Fruit fly (Drosophila melanogaster) whole organism, embryonic: ENCODE data around the gene CG15814.

Source experiments
- Adf1 ChIP-seq: fragments of 200-800 bp; sonication (Bioruptor generic); IDR thresholded peaks from 2 replicates; pipeline ENCODE4 v1.3.6; 2022; ENCODE audit warnings: missing biosample characterization, missing genetic modification characterization
- CG10462 ChIP-seq: fragments of 200-800 bp; sonication (Bioruptor generic); optimal IDR thresholded peaks from 2 replicates; lab custom pipeline; 2016; ENCODE audit warnings: missing biosample characterization, missing genetic modification characterization
- CG10543 ChIP-seq: fragments of 200-800 bp; sonication (Bioruptor generic); optimal IDR thresholded peaks from 3 replicates; lab custom pipeline; 2017; ENCODE audit warnings: missing biosample characterization, mild to moderate bottlenecking, missing genetic modification characterization, moderate library complexity
- CG11398 ChIP-seq: fragments of 200-800 bp; sonication (Bioruptor generic); optimal IDR thresholded peaks from 2 replicates; lab custom pipeline; 2016; ENCODE audit warnings: missing biosample characterization, missing genetic modification characterization
- CG13296 ChIP-seq: fragments of 200-800 bp; sonication (Bioruptor generic); optimal IDR thresholded peaks from 3 replicates; lab custom pipeline; 2018; ENCODE audit warnings: missing biosample characterization, mild to moderate bottlenecking, missing genetic modification characterization
- CG15514 ChIP-seq: fragments of 200-800 bp; sonication (Bioruptor generic); optimal IDR thresholded peaks from 3 replicates; lab custom pipeline; 2017; ENCODE audit warnings: missing biosample characterization, missing genetic modification characterization, mild to moderate bottlenecking, moderate library complexity, missing genetic modification reagents
- CG1602 ChIP-seq: fragments of 200-800 bp; sonication (Bioruptor generic); optimal IDR thresholded peaks from 3 replicates; lab custom pipeline; 2016; ENCODE audit warnings: missing biosample characterization, missing genetic modification characterization
- CG1603 ChIP-seq: fragments of 200-800 bp; sonication (Bioruptor generic); optimal IDR thresholded peaks from 2 replicates; lab custom pipeline; 2019; ENCODE audit warnings: missing biosample characterization, mild to moderate bottlenecking, missing genetic modification characterization, moderate library complexity
- CG17328 ChIP-seq: fragments of 200-800 bp; sonication (Bioruptor generic); IDR thresholded peaks from 2 replicates; pipeline ENCODE4 v1.3.6; 2022; ENCODE audit warnings: missing biosample characterization, missing genetic modification characterization
- CG2199 ChIP-seq: fragments of 200-800 bp; sonication (Bioruptor generic); IDR thresholded peaks from 3 replicates; pipeline ENCODE4 v1.3.6; 2022; ENCODE audit warnings: missing biosample characterization, missing genetic modification characterization
- CG30403 ChIP-seq: fragments of 200-800 bp; sonication (Bioruptor generic); optimal IDR thresholded peaks from 3 replicates; lab custom pipeline; 2016; ENCODE audit warnings: missing biosample characterization, missing genetic modification characterization
- CG3163 ChIP-seq: fragments of 200-800 bp; sonication (Bioruptor generic); optimal IDR thresholded peaks from 3 replicates; lab custom pipeline; 2016; ENCODE audit warnings: missing biosample characterization, missing genetic modification characterization
- CG3281 ChIP-seq: fragments of 200-800 bp; sonication (Bioruptor generic); optimal IDR thresholded peaks from 3 replicates; lab custom pipeline; 2017; ENCODE audit warnings: missing biosample characterization, mild to moderate bottlenecking, missing genetic modification characterization
- CG3995 ChIP-seq: fragments of 200-800 bp; sonication (Bioruptor generic); optimal IDR thresholded peaks from 3 replicates; lab custom pipeline; 2016; ENCODE audit warnings: missing biosample characterization, missing genetic modification characterization
- CG4707 ChIP-seq: fragments of 200-800 bp; sonication (Bioruptor generic); optimal IDR thresholded peaks from 2 replicates; lab custom pipeline; 2018; ENCODE audit warnings: missing biosample characterization, mild to moderate bottlenecking, missing genetic modification characterization, moderate library complexity
- CG6175 ChIP-seq: fragments of 200-800 bp; sonication (Bioruptor generic); IDR thresholded peaks from 3 replicates; pipeline ENCODE4 v1.3.6; 2022; ENCODE audit warnings: missing biosample characterization, missing genetic modification characterization
- CG6854 ChIP-seq: fragments of 200-800 bp; sonication (Bioruptor generic); optimal IDR thresholded peaks from 3 replicates; lab custom pipeline; 2017; ENCODE audit warnings: missing biosample characterization, mild to moderate bottlenecking, missing genetic modification characterization
- Dbx ChIP-seq: fragments of 200-800 bp; sonication (Bioruptor generic); IDR thresholded peaks from 3 replicates; pipeline ENCODE4 v1.3.6; 2022; ENCODE audit warnings: missing biosample characterization, missing genetic modification characterization
- E2f1 ChIP-seq: fragments of 200-800 bp; sonication (Bioruptor generic); IDR thresholded peaks from 2 replicates; pipeline ENCODE4 v1.3.6; 2022; ENCODE audit warnings: missing biosample characterization, missing genetic modification characterization
- E2f2 ChIP-seq: fragments of 200-800 bp; sonication (Bioruptor generic); IDR thresholded peaks from 2 replicates; pipeline ENCODE4 v1.3.6; 2022; ENCODE audit warnings: missing biosample characterization, missing genetic modification characterization
- Fer1 ChIP-seq: fragments of 200-800 bp; sonication (Bioruptor generic); optimal IDR thresholded peaks from 2 replicates; lab custom pipeline; 2017; ENCODE audit warnings: missing biosample characterization, mild to moderate bottlenecking, missing genetic modification characterization
- HLH4C ChIP-seq: fragments of 200-800 bp; sonication (Bioruptor generic); IDR thresholded peaks from 3 replicates; pipeline ENCODE4 v1.3.6; 2022; ENCODE audit warnings: missing biosample characterization, missing genetic modification characterization; ENCODE audit not compliant: partially characterized antibody
- Hmr ChIP-seq: fragments of 200-800 bp; sonication (Bioruptor generic); optimal IDR thresholded peaks from 3 replicates; lab custom pipeline; 2017; ENCODE audit warnings: mild to moderate bottlenecking, missing biosample characterization, missing genetic modification reagents, missing genetic modification characterization
- Med ChIP-seq: fragments of 200-800 bp; sonication (Bioruptor generic); peaks from one replicate; lab custom pipeline; 2016; ENCODE audit warnings: missing biosample characterization, missing genetic modification characterization, mild to moderate bottlenecking, inconsistent platforms, moderate library complexity
- PHDP ChIP-seq: fragments of 200-800 bp; sonication (Bioruptor generic); optimal IDR thresholded peaks from 3 replicates; lab custom pipeline; 2018; ENCODE audit warnings: missing biosample characterization, mild to moderate bottlenecking, missing genetic modification characterization, moderate library complexity
- Rx ChIP-seq: fragments of 200-800 bp; sonication (Bioruptor generic); IDR thresholded peaks from 2 replicates; pipeline ENCODE4 v1.3.6; 2022; ENCODE audit warnings: missing biosample characterization, missing genetic modification characterization
- Sox102F ChIP-seq: fragments of 200-800 bp; sonication (Bioruptor generic); optimal IDR thresholded peaks from 2 replicates; lab custom pipeline; 2018; ENCODE audit warnings: missing biosample characterization, mild to moderate bottlenecking, missing genetic modification characterization, moderate library complexity
- Spps ChIP-seq: fragments of 200-800 bp; sonication (Bioruptor generic); optimal IDR thresholded peaks from 2 replicates; lab custom pipeline; 2018; ENCODE audit warnings: missing biosample characterization, mild to moderate bottlenecking, missing genetic modification characterization
- Xbp1 ChIP-seq: fragments of 200-800 bp; sonication (Bioruptor generic); optimal IDR thresholded peaks from 3 replicates; lab custom pipeline; 2016; ENCODE audit warnings: missing biosample characterization, mild to moderate bottlenecking, missing genetic modification characterization
- ato ChIP-seq: fragments of 200-800 bp; sonication (Bioruptor generic); IDR thresholded peaks from 2 replicates; pipeline ENCODE4 v1.3.6; 2022; ENCODE audit warnings: missing biosample characterization, missing genetic modification characterization; ENCODE audit not compliant: partially characterized antibody
- az2 ChIP-seq: fragments of 200-800 bp; sonication (Bioruptor generic); optimal IDR thresholded peaks from 3 replicates; lab custom pipeline; 2016; ENCODE audit warnings: missing biosample characterization, missing genetic modification characterization
- chinmo ChIP-seq: fragments of 200-800 bp; sonication (Bioruptor generic); IDR thresholded peaks from 4 replicates; pipeline ENCODE4 v1.3.6; 2022; ENCODE audit warnings: missing biosample characterization, missing genetic modification characterization; ENCODE audit not compliant: partially characterized antibody
- crc ChIP-seq: fragments of 200-800 bp; sonication (Bioruptor generic); optimal IDR thresholded peaks from 2 replicates; lab custom pipeline; 2016; ENCODE audit warnings: missing biosample characterization, missing genetic modification characterization
- crol ChIP-seq: fragments of 200-800 bp; sonication (Bioruptor generic); IDR thresholded peaks from 2 replicates; pipeline ENCODE4 v1.3.6; 2022; ENCODE audit warnings: missing biosample characterization, missing genetic modification characterization
- dmrt99B ChIP-seq: fragments of 200-800 bp; sonication (Bioruptor generic); optimal IDR thresholded peaks from 2 replicates; lab custom pipeline; 2018; ENCODE audit warnings: missing biosample characterization, mild to moderate bottlenecking, missing genetic modification characterization, moderate library complexity
- dysf ChIP-seq: fragments of 200-800 bp; sonication (Bioruptor generic); IDR thresholded peaks from 3 replicates; pipeline ENCODE4 v1.3.6; 2022; ENCODE audit warnings: missing biosample characterization, missing genetic modification characterization
- grau ChIP-seq: fragments of 200-800 bp; optimal IDR thresholded peaks from 3 replicates; lab custom pipeline; 2019; ENCODE audit warnings: missing biosample characterization, mild to moderate bottlenecking, missing genetic modification characterization, moderate library complexity
- kni ChIP-seq: fragments of 200-800 bp; sonication (Bioruptor generic); optimal IDR thresholded peaks from 3 replicates; lab custom pipeline; 2017; ENCODE audit warnings: mild to moderate bottlenecking, missing biosample characterization, missing genetic modification reagents, missing genetic modification characterization
- nerfin-1 ChIP-seq: fragments of 200-800 bp; sonication (Bioruptor generic); optimal IDR thresholded peaks from 3 replicates; lab custom pipeline; 2019; ENCODE audit warnings: missing biosample characterization, mild to moderate bottlenecking, missing genetic modification characterization, moderate library complexity
- psq ChIP-seq: fragments of 200-800 bp; sonication (Bioruptor generic); optimal IDR thresholded peaks from 2 replicates; lab custom pipeline; 2017; ENCODE audit warnings: missing biosample characterization, missing genetic modification characterization
- sd ChIP-seq: fragments of 200-800 bp; sonication (Bioruptor generic); optimal IDR thresholded peaks from 3 replicates; lab custom pipeline; 2018; ENCODE audit warnings: missing biosample characterization, mild to moderate bottlenecking, missing genetic modification characterization, moderate library complexity
- sens-2 ChIP-seq: fragments of 200-800 bp; sonication (Bioruptor generic); IDR thresholded peaks from 2 replicates; pipeline ENCODE4 v1.3.6; 2022; ENCODE audit warnings: missing biosample characterization, missing genetic modification characterization
- shn ChIP-seq: fragments of 200-800 bp; sonication (Bioruptor generic); optimal IDR thresholded peaks from 3 replicates; lab custom pipeline; 2016; ENCODE audit warnings: missing biosample characterization, missing genetic modification characterization
- sima ChIP-seq: fragments of 200-800 bp; sonication (Bioruptor generic); optimal IDR thresholded peaks from 2 replicates; lab custom pipeline; 2016; ENCODE audit warnings: missing biosample characterization, missing genetic modification characterization
- stwl ChIP-seq: fragments of 200-800 bp; sonication (Bioruptor generic); optimal IDR thresholded peaks from 3 replicates; lab custom pipeline; 2018; ENCODE audit warnings: missing biosample characterization, mild to moderate bottlenecking, missing genetic modification characterization, moderate library complexity
- trh ChIP-seq: fragments of 200-800 bp; sonication (Bioruptor generic); optimal IDR thresholded peaks from 2 replicates; lab custom pipeline; 2016; ENCODE audit warnings: missing biosample characterization, missing genetic modification characterization
- vfl ChIP-seq: fragments of 200-800 bp; sonication (Bioruptor generic); optimal IDR thresholded peaks from 2 replicates; lab custom pipeline; 2016; ENCODE audit warnings: missing biosample characterization, missing genetic modification characterization
- zen ChIP-seq: fragments of 200-800 bp; sonication (Bioruptor generic); optimal IDR thresholded peaks from 3 replicates; lab custom pipeline; 2018; ENCODE audit warnings: missing biosample characterization, mild to moderate bottlenecking, missing genetic modification characterization, moderate library complexity
- zf30C ChIP-seq: fragments of 200-800 bp; sonication (Bioruptor generic); optimal IDR thresholded peaks from 3 replicates; lab custom pipeline; 2018; ENCODE audit warnings: missing biosample characterization, mild to moderate bottlenecking, missing genetic modification characterization
- zfh1 ChIP-seq: fragments of 200-800 bp; sonication (Bioruptor generic); IDR thresholded peaks from 3 replicates; pipeline ENCODE4 v1.3.6; 2022; ENCODE audit warnings: missing biosample characterization, missing genetic modification characterization

Gene CG15814

DNA sequence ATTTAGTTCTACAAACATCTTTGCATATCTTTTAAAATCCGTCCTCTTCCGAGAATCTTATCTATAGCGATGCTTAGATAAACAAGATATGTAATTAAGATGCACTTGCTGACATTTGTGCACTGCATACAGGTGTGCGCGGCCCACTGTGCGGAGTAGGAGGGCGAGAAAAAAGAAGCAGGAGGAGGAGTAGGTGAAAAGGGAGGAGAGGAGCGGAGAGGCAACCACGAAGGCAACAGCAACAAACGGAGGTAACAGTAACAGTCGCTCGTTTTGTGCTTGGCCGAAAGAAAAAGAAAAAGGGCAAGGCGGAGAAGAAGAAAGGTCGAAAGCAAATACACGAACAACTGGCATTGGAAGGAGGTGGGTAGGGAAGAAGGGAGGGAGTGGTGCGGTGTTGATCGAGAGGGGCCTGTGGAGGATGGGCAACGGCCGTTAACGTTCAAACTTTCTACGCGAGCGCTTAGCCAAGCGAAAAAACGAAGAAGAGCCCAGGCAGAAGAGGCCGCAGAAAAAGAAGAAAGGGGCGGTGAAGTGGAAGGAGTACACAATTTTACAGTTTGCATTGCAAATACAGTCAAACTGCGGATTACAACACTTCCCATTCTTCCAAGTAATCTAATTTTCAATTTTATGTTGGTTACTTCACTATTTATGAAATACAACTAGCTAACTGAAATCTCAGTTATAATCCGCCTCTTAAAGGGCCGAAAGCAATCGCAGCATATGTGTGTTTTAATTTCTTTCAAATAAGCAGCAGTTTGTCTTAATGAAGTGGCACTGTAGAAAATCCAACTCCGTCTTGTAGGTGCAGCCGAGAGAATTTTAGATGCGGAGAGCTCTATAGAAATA lies 17.8 kb downstream of the CG15814 start (continued):
- no peak for TF ChIP-seq CG1602 (GFP tag; lab: Kevin White, UChicago)
- no peak for TF ChIP-seq Xbp1
- no peak for TF ChIP-seq CG6854 (GFP tag; lab: Kevin White, UChicago)
- TF ChIP-seq psq (GFP tag; lab: Kevin White, UChicago) = peak; percentile 83
- no peak for TF ChIP-seq ato (GFP tag; lab: Robert Waterston, UW)
- TF ChIP-seq dmrt99B = no peak
- TF ChIP-seq Hmr (GFP tag; lab: Kevin White, UChicago) = no peak
- no peak for TF ChIP-seq Rx (GFP tag; lab: Robert Waterston, UW)
- 0 out of 3 replicates have a peak, but pooled peaks have one; percentile 31 for TF ChIP-seq CG2199 (GFP tag; lab: Robert Waterston, UW)
- no peak for TF ChIP-seq Fer1 (GFP tag; lab: Kevin White, UChicago)
- no peak for TF ChIP-seq CG30403 (GFP tag; lab: Kevin White, UChicago)
- no peak for TF ChIP-seq CG3281 (GFP tag; lab: Kevin White, UChicago)
- TF ChIP-seq CG1603 (tag; lab: Kevin White, UChicago) = peak; percentile 15
- no peak for TF ChIP-seq CG3163 (GFP tag; lab: Kevin White, UChicago)
- TF ChIP-seq CG17328 (GFP tag; lab: Robert Waterston, UW) = no peak
- TF ChIP-seq Spps (tag; lab: Kevin White, UChicago) = no peak
- peak; percentile 96 for TF ChIP-seq CG4707 (GFP tag; lab: Kevin White, UChicago)
- no peak for TF ChIP-seq trh (GFP tag; lab: Kevin White, UChicago)
- no peak for TF ChIP-seq sens-2 (GFP tag; lab: Robert Waterston, UW)
- no peak for TF ChIP-seq CG11398 (GFP tag; lab: Kevin White, UChicago)
- TF ChIP-seq CG3995 (GFP tag; lab: Kevin White, UChicago) = no peak
- no peak for TF ChIP-seq zfh1 (GFP tag; lab: Robert Waterston, UW)
- TF ChIP-seq shn (GFP tag; lab: Kevin White, UChicago) = no peak
- peak; percentile 36 for TF ChIP-seq zen (tag; lab: Kevin White, UChicago)
- 0 out of 4 replicates have a peak, but pooled peaks have one; percentile 24 for TF ChIP-seq chinmo (GFP tag; lab: Robert Waterston, UW)
- no peak for TF ChIP-seq Adf1
- TF ChIP-seq CG10462 (GFP tag; lab: Kevin White, UChicago) = no peak
- TF ChIP-seq zf30C (GFP tag; lab: Kevin White, UChicago) = no peak
- TF ChIP-seq E2f2 (GFP tag; lab: Robert Waterston, UW) = no peak
- TF ChIP-seq PHDP (tag; lab: Kevin White, UChicago) = no peak
- TF ChIP-seq dysf (GFP tag; lab: Robert Waterston, UW) = no peak
- no peak for TF ChIP-seq stwl
- TF ChIP-seq grau = peak; percentile 84
- TF ChIP-seq crc (GFP tag; lab: Kevin White, UChicago) = no peak
- no peak for TF ChIP-seq Sox102F (GFP tag; lab: Kevin White, UChicago)
- TF ChIP-seq, all 482 proteins: peak for 25

dm6 chrX:17830644-17831043 lies 19.5 kb downstream of the CG15814 start, which contains the start of gene CG6398:
TSS of gene CG6398 (plus strand) at chrX:17830828.
- TF ChIP-seq Dbx (GFP tag; lab: Robert Waterston, UW) (no peak), crol (GFP tag; lab: Robert Waterston, UW) (peak; percentile 80), CG10543 (GFP tag; lab: Kevin White, UChicago) (peak; percentile 28), CG15514 (peak; percentile 8), chinmo (GFP tag; lab: Robert Waterston, UW) (peak; percentile 95), sima (GFP tag; lab: Kevin White, UChicago) (no peak), az2 (no peak), vfl (GFP tag; lab: Kevin White, UChicago) (no peak), CG13296 (GFP tag; lab: Kevin White, UChicago) (no peak), HLH4C (GFP tag; lab: Robert Waterston, UW) (no peak), E2f1 (GFP tag; lab: Robert Waterston, UW) (no peak), sd (tag; lab: Kevin White, UChicago) (peak; percentile 48), zfh1 (GFP tag; lab: Robert Waterston, UW) (no peak), Med (GFP tag; lab: Kevin White, UChicago) (peak; percentile 75), nerfin-1 (tag; lab: Kevin White, UChicago) (no peak), CG6175 (GFP tag; lab: Robert Waterston, UW) (no peak), kni (GFP tag; lab: Kevin White, UChicago) (peak; percentile 18)
